Worm (Caenorhabditis elegans) whole organism, mixed stage, embryonic: ENCODE measurements around the gene F10G7.5.

Source experiments
- bed-3 ChIP-seq: fragments of 200-800 bp; sonication (Bioruptor generic); optimal IDR thresholded peaks from 3 replicates; lab custom pipeline; 2018; ENCODE audit warnings: mild to moderate bottlenecking, missing genetic modification characterization, moderate library complexity, missing compliant biosample characterization
- blmp-1 ChIP-seq: fragments of 150-350 bp; optimal IDR thresholded peaks from 2 replicates; lab custom pipeline; 2014; ENCODE audit warnings: missing biosample characterization, missing genetic modification characterization
- ceh-43 ChIP-seq: fragments of 200-800 bp; sonication (Bioruptor generic); optimal IDR thresholded peaks from 2 replicates; lab custom pipeline; 2018; ENCODE audit warnings: mild to moderate bottlenecking, missing genetic modification characterization, moderate library complexity, missing compliant biosample characterization
- ces-1 ChIP-seq: fragments of 150-350 bp; optimal IDR thresholded peaks from 2 replicates; lab custom pipeline; 2014; ENCODE audit warnings: missing biosample characterization, missing genetic modification reagents, missing genetic modification characterization
- lin-13 ChIP-seq: fragments of 150-350 bp; optimal IDR thresholded peaks from 2 replicates; lab custom pipeline; 2014; ENCODE audit warnings: missing biosample characterization, missing genetic modification characterization
- nhr-28 ChIP-seq: fragments of 150-350 bp; optimal IDR thresholded peaks from 2 replicates; lab custom pipeline; 2014; ENCODE audit warnings: missing biosample characterization, missing genetic modification characterization
- snpc-4 ChIP-seq: fragments of 150-350 bp; optimal IDR thresholded peaks from 2 replicates; lab custom pipeline; 2014; ENCODE audit warnings: missing biosample characterization, missing genetic modification characterization
- sptf-1 ChIP-seq: sonication (generic microtip); optimal IDR thresholded peaks from 2 replicates; lab custom pipeline; 2017; ENCODE audit warnings: mild to moderate bottlenecking, missing genetic modification characterization, moderate library complexity, missing compliant biosample characterization
- unc-39 ChIP-seq: fragments of 150-350 bp; optimal IDR thresholded peaks from 2 replicates; lab custom pipeline; 2014; ENCODE audit warnings: missing biosample characterization, missing genetic modification characterization
- unc-62 ChIP-seq: fragments of 150-350 bp; optimal IDR thresholded peaks from 2 replicates; lab custom pipeline; 2014; ENCODE audit warnings: missing biosample characterization, missing genetic modification reagents, missing genetic modification characterization

- TF ChIP-seq bed-3 (GFP tag; lab: Kevin White, UChicago) (no peak), ces-1 (no peak), lin-13 (no peak), unc-62 (no peak), ceh-43 (GFP tag; lab: Kevin White, UChicago) (no peak), sptf-1 (tag; lab: Kevin White, UChicago) (no peak), unc-39 (tag; lab: Kevin White, UChicago) (no peak), snpc-4 (tag; lab: Kevin White, UChicago) (no peak), blmp-1 (tag; lab: Kevin White, UChicago) (no peak), nhr-28 (tag; lab: Kevin White, UChicago) (no peak)
Observed at ce11 chrII:4658245-4658644, 35.0 kb upstream of the F10G7.5 start.
